Worm (Caenorhabditis elegans) whole organism, L1 larva: ENCODE measurements around the gene sre-15.

Source experiments
- C16A3.4 ChIP-seq: fragments of 150-350 bp; optimal IDR thresholded peaks from 2 replicates; lab custom pipeline; 2014; ENCODE audit warnings: missing biosample characterization, missing genetic modification characterization
- C34B4.2 ChIP-seq: sonication (generic microtip); optimal IDR thresholded peaks from 2 replicates; lab custom pipeline; 2017; ENCODE audit warnings: mild to moderate bottlenecking, missing genetic modification characterization, missing compliant biosample characterization
- F16B12.6 ChIP-seq: fragments of 150-350 bp; optimal IDR thresholded peaks from 2 replicates; lab custom pipeline; 2014; ENCODE audit warnings: missing biosample characterization, missing genetic modification characterization
- Y116A8C.19 ChIP-seq: sonication (generic microtip); optimal IDR thresholded peaks from 2 replicates; lab custom pipeline; 2016; ENCODE audit warnings: missing compliant biosample characterization, missing genetic modification characterization, borderline replicate concordance
- alr-1 ChIP-seq: fragments of 200-800 bp; sonication (Bioruptor generic); optimal IDR thresholded peaks from 2 replicates; lab custom pipeline; 2018; ENCODE audit warnings: borderline replicate concordance, mild to moderate bottlenecking, missing genetic modification characterization, missing compliant biosample characterization
- aly-2 ChIP-seq: fragments of 150-350 bp; optimal IDR thresholded peaks from 2 replicates; lab custom pipeline; 2014; ENCODE audit warnings: missing biosample characterization, missing genetic modification characterization
- ama-1 ChIP-seq: fragments of 150-350 bp; optimal IDR thresholded peaks from 2 replicates; lab custom pipeline; 2014
- blmp-1 ChIP-seq: fragments of 150-350 bp; optimal IDR thresholded peaks from 2 replicates; lab custom pipeline; 2014; ENCODE audit warnings: missing biosample characterization, missing genetic modification characterization
- ceh-63 ChIP-seq: fragments of 200-800 bp; sonication (Bioruptor generic); optimal IDR thresholded peaks from 2 replicates; lab custom pipeline; 2018; ENCODE audit warnings: mild to moderate bottlenecking, missing genetic modification characterization, missing compliant biosample characterization
- ceh-8 ChIP-seq: fragments of 200-800 bp; sonication (Bioruptor generic); optimal IDR thresholded peaks from 2 replicates; lab custom pipeline; 2018; ENCODE audit warnings: mild to moderate bottlenecking, missing genetic modification characterization, moderate library complexity, missing compliant biosample characterization
- ceh-82 ChIP-seq, 3 experiments: fragments of 150-350 bp in 1 of 3; sonication (generic microtip) in 2 of 3; optimal IDR thresholded peaks; 2 replicates each; lab custom pipeline; 2014 to 2017; ENCODE audit warnings: missing biosample characterization in 3 of 3, missing genetic modification characterization in 3 of 3
- ces-1 ChIP-seq: fragments of 150-350 bp; optimal IDR thresholded peaks from 2 replicates; lab custom pipeline; 2014; ENCODE audit warnings: missing biosample characterization, missing genetic modification reagents, missing genetic modification characterization
- dpl-1 ChIP-seq, 3 experiments: fragments of 150-350 bp in 2 of 3; sonication (generic microtip) in 1 of 3; optimal IDR thresholded peaks; 2 replicates each; lab custom pipeline; 2014 to 2017; ENCODE audit warnings: missing biosample characterization in 3 of 3, missing genetic modification characterization in 3 of 3, missing genetic modification reagents in 3 of 3
- dsc-1 ChIP-seq: sonication (generic microtip); optimal IDR thresholded peaks from 2 replicates; lab custom pipeline; 2016; ENCODE audit warnings: mild to moderate bottlenecking, missing genetic modification characterization, missing compliant biosample characterization
- efl-1 ChIP-seq, 4 experiments: fragments of 150-350 bp; optimal IDR thresholded peaks in 3 of 4; peaks in 1 of 4; 1 replicate in 1 of 4; 2 replicates in 3 of 4; lab custom pipeline; 2014; ENCODE audit warnings: missing biosample characterization in 2 of 4, missing genetic modification characterization in 2 of 4, missing genetic modification reagents in 2 of 4
- ets-5 ChIP-seq: fragments of 200-800 bp; sonication (Bioruptor generic); IDR thresholded peaks from 2 replicates; pipeline ENCODE4 v1.3.6; 2022; ENCODE audit warnings: missing genetic modification characterization, missing compliant biosample characterization
- fkh-4 ChIP-seq: sonication (generic microtip); optimal IDR thresholded peaks from 2 replicates; lab custom pipeline; 2016; ENCODE audit warnings: missing compliant biosample characterization, missing genetic modification characterization, borderline replicate concordance
- fkh-8 ChIP-seq: sonication (generic microtip); optimal IDR thresholded peaks from 2 replicates; lab custom pipeline; 2016; ENCODE audit warnings: mild to moderate bottlenecking, missing genetic modification characterization, missing compliant biosample characterization
- hlh-17 ChIP-seq: fragments of 200-800 bp; sonication (Bioruptor generic); optimal IDR thresholded peaks from 2 replicates; lab custom pipeline; 2018; ENCODE audit warnings: missing genetic modification characterization, mild to moderate bottlenecking, missing compliant biosample characterization, moderate library complexity, borderline replicate concordance
- hlh-4 ChIP-seq: sonication (generic microtip); optimal IDR thresholded peaks from 2 replicates; lab custom pipeline; 2016; ENCODE audit warnings: mild to moderate bottlenecking, missing genetic modification characterization, missing compliant biosample characterization
- isw-1 ChIP-seq: fragments of 200-800 bp; sonication (Bioruptor generic); IDR thresholded peaks from 2 replicates; pipeline ENCODE4 v1.3.6; 2022; ENCODE audit warnings: missing genetic modification characterization, missing compliant biosample characterization
- jun-1 ChIP-seq: fragments of 150-350 bp; optimal IDR thresholded peaks from 2 replicates; lab custom pipeline; 2014; ENCODE audit warnings: missing biosample characterization, missing genetic modification reagents, missing genetic modification characterization
- lin-13 ChIP-seq: fragments of 150-350 bp; optimal IDR thresholded peaks from 2 replicates; lab custom pipeline; 2014; ENCODE audit warnings: missing biosample characterization, missing genetic modification reagents, missing genetic modification characterization
- lin-14 ChIP-seq: fragments of 200-800 bp; sonication (Bioruptor generic); optimal IDR thresholded peaks from 2 replicates; lab custom pipeline; 2018; ENCODE audit warnings: mild to moderate bottlenecking, missing genetic modification characterization, moderate library complexity, missing compliant biosample characterization
- lin-35 ChIP-seq, 2 experiments: fragments of 150-350 bp; optimal IDR thresholded peaks; 2 replicates each; lab custom pipeline; 2014; ENCODE audit warnings: missing biosample characterization in 2 of 2, missing genetic modification characterization in 2 of 2, missing genetic modification reagents in 2 of 2
- lir-3 ChIP-seq: sonication (generic microtip); optimal IDR thresholded peaks from 2 replicates; lab custom pipeline; 2016; ENCODE audit warnings: mild to moderate bottlenecking, missing genetic modification characterization, moderate library complexity, missing compliant biosample characterization; ENCODE audit not compliant: poor library complexity
- lsy-2 ChIP-seq, 2 experiments: fragments of 150-350 bp; optimal IDR thresholded peaks; 2 replicates each; lab custom pipeline; 2014; ENCODE audit warnings: missing biosample characterization in 2 of 2, missing genetic modification characterization in 2 of 2
- mef-2 ChIP-seq: fragments of 150-350 bp; optimal IDR thresholded peaks from 2 replicates; lab custom pipeline; 2014; ENCODE audit warnings: missing biosample characterization, missing genetic modification characterization
- mep-1 ChIP-seq: fragments of 150-350 bp; optimal IDR thresholded peaks from 2 replicates; lab custom pipeline; 2014; ENCODE audit warnings: missing biosample characterization, missing genetic modification characterization
- nhr-11 ChIP-seq: fragments of 150-350 bp; optimal IDR thresholded peaks from 2 replicates; lab custom pipeline; 2014; ENCODE audit warnings: missing biosample characterization, missing genetic modification characterization
- nhr-19 ChIP-seq: fragments of 200-800 bp; sonication (Bioruptor generic); conservative IDR thresholded peaks from 2 replicates; pipeline ENCODE4 v1.3.6; 2022; ENCODE audit warnings: missing genetic modification characterization, missing compliant biosample characterization
- nhr-20 ChIP-seq: sonication (generic microtip); optimal IDR thresholded peaks from 2 replicates; lab custom pipeline; 2016; ENCODE audit warnings: mild to moderate bottlenecking, missing genetic modification characterization, missing compliant biosample characterization
- nhr-47 ChIP-seq: sonication (generic microtip); optimal IDR thresholded peaks from 2 replicates; lab custom pipeline; 2016; ENCODE audit warnings: mild to moderate bottlenecking, missing genetic modification characterization, moderate library complexity, missing compliant biosample characterization
- nhr-71 ChIP-seq: sonication (generic microtip); optimal IDR thresholded peaks from 2 replicates; lab custom pipeline; 2016; ENCODE audit warnings: mild to moderate bottlenecking, missing genetic modification characterization, moderate library complexity, missing compliant biosample characterization
- nhr-77 ChIP-seq: fragments of 150-350 bp; optimal IDR thresholded peaks from 2 replicates; lab custom pipeline; 2014; ENCODE audit warnings: missing biosample characterization, missing genetic modification characterization
- nhr-84 ChIP-seq: sonication (generic microtip); optimal IDR thresholded peaks from 2 replicates; lab custom pipeline; 2017; ENCODE audit warnings: missing biosample characterization, missing genetic modification characterization
- nhr-85 ChIP-seq: sonication (generic microtip); peaks from one replicate; lab custom pipeline; 2016; ENCODE audit warnings: missing genetic modification characterization, inconsistent platforms, missing compliant biosample characterization
- nhr-90 ChIP-seq: sonication (generic microtip); optimal IDR thresholded peaks from 2 replicates; lab custom pipeline; 2016; ENCODE audit warnings: mild to moderate bottlenecking, missing genetic modification characterization, missing compliant biosample characterization; ENCODE audit not compliant: poor library complexity
- pag-3 ChIP-seq: sonication (generic microtip); optimal IDR thresholded peaks from 2 replicates; lab custom pipeline; 2017; ENCODE audit warnings: missing genetic modification characterization, mild to moderate bottlenecking, missing compliant biosample characterization, antibody characterized with exemption, borderline replicate concordance; ENCODE audit not compliant: insufficient read depth
- snu-23 ChIP-seq: sonication (generic microtip); optimal IDR thresholded peaks from 2 replicates; lab custom pipeline; 2016; ENCODE audit warnings: missing genetic modification characterization, missing compliant biosample characterization
- sptf-1 ChIP-seq: fragments of 150-350 bp; optimal IDR thresholded peaks from 2 replicates; lab custom pipeline; 2014; ENCODE audit warnings: missing biosample characterization, missing genetic modification characterization
- swsn-7 ChIP-seq: sonication (generic microtip); optimal IDR thresholded peaks from 2 replicates; lab custom pipeline; 2016; ENCODE audit warnings: missing genetic modification characterization, missing compliant biosample characterization
- tlp-1 ChIP-seq: fragments of 150-350 bp; optimal IDR thresholded peaks from 2 replicates; lab custom pipeline; 2014; ENCODE audit warnings: missing biosample characterization, missing genetic modification characterization
- unc-130 ChIP-seq: fragments of 150-350 bp; optimal IDR thresholded peaks from 2 replicates; lab custom pipeline; 2017; ENCODE audit warnings: missing biosample characterization, missing genetic modification characterization, inconsistent platforms
- unc-86 ChIP-seq: sonication (generic microtip); optimal IDR thresholded peaks from 2 replicates; lab custom pipeline; 2016; ENCODE audit warnings: missing genetic modification characterization, missing compliant biosample characterization
- xbp-1 ChIP-seq: sonication (generic microtip); optimal IDR thresholded peaks from 2 replicates; lab custom pipeline; 2016; ENCODE audit warnings: missing genetic modification characterization, missing compliant biosample characterization

The sre-15 gene

DNA sequence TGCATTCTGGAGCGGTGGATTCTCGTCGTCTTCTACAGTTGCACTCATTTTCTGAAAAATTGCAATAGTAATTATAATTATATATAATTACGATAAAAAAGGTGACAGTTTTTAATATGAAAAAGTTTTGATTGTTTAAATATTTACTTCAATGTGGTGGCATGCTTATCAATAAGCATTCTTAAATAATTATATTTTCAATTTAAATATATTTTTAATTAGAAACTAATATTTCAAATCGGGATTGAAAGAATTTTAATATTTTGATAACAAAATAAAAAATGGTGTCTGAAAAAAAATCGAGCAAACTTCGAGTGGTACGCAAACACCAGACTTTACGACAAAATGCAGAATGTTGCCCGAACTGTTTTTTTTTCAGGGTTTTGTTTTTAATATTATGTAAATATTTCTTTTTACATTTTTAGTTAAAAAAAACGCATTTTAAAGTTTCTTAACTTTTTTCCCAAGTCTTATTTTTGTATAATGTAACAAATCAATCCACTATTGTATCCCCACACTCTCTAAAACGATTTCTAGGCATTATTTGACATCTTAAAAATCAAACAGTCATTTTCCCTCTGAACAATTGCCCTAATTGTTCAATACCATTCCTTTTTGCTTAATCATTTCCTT, 37.7 kb upstream of the sre-15 start, which contains the start of the genes C42C1.12 and C42C1.19:
TSS of gene C42C1.12 (minus strand) at position 51 of the 633 bp plus-strand sequence.
TSS of gene C42C1.19 (plus strand) at position 583 of the 633 bp plus-strand sequence.
- TF ChIP-seq aly-2 = no peak
- TF ChIP-seq nhr-77 (tag; lab: Kevin White, UChicago) = no peak
- no peak for TF ChIP-seq nhr-90
- no peak for TF ChIP-seq pag-3 (tag; lab: Kevin White, UChicago)
- no peak for TF ChIP-seq fkh-8
- TF ChIP-seq alr-1 = no peak
- TF ChIP-seq ceh-82 (tag; optimal IDR thresholded peaks at IDR 0.05; lab: Kevin White, UChicago) = no peak
- TF ChIP-seq F16B12.6 = peak; percentile 82
- TF ChIP-seq nhr-84 = no peak
- no peak for TF ChIP-seq isw-1 (GFP tag; lab: Robert Waterston, UW)
- no peak for TF ChIP-seq mef-2 (tag; lab: Kevin White, UChicago)
- TF ChIP-seq C16A3.4 (tag; lab: Kevin White, UChicago) = no peak
- TF ChIP-seq swsn-7 (tag; lab: Kevin White, UChicago) = peak; percentile 3
- TF ChIP-seq hlh-17 (GFP tag; lab: Kevin White, UChicago) = no peak
- TF ChIP-seq C34B4.2 (tag; lab: Kevin White, UChicago) = no peak
- no peak for TF ChIP-seq nhr-11
- no peak for TF ChIP-seq tlp-1 (tag; lab: Kevin White, UChicago)
- no peak for TF ChIP-seq ces-1 (GFP tag; lab: Kevin White, UChicago)
- TF ChIP-seq xbp-1 (tag; lab: Kevin White, UChicago) = peak; percentile 32
- TF ChIP-seq lsy-2 (tag; optimal IDR thresholded peaks at IDR 0.05; lab: Kevin White, UChicago) = peak; percentile 54 to 61
- peak; percentile 1 to 30 for TF ChIP-seq efl-1 (optimal IDR thresholded peaks at IDR 0.05; lab: Kevin White, UChicago)
- peak in 1 of 2 experiments; percentile 45 for TF ChIP-seq efl-1 (GFP tag; optimal IDR thresholded peaks at IDR 0.05 in 1 of 2; lab: Kevin White, UChicago)
- TF ChIP-seq Y116A8C.19 (tag; lab: Kevin White, UChicago) = no peak
- TF ChIP-seq dsc-1 (tag; lab: Kevin White, UChicago) = no peak
- peak; percentile 15 for TF ChIP-seq blmp-1
- no peak for TF ChIP-seq ets-5 (GFP tag; lab: Robert Waterston, UW)
- no peak for TF ChIP-seq lin-14
- peak; percentile 1 to 14 for TF ChIP-seq lin-35 (GFP tag; optimal IDR thresholded peaks at IDR 0.05; lab: Kevin White, UChicago)
- TF ChIP-seq ama-1 = no peak
- no peak for TF ChIP-seq lin-13 (GFP tag; lab: Kevin White, UChicago)
- TF ChIP-seq sptf-1 (tag; lab: Kevin White, UChicago) = no peak
- TF ChIP-seq mep-1 = peak; percentile 53
- peak in 1 of 3 experiments; percentile 39 for TF ChIP-seq dpl-1 (GFP tag; optimal IDR thresholded peaks at IDR 0.05; lab: Kevin White, UChicago)

DNA sequence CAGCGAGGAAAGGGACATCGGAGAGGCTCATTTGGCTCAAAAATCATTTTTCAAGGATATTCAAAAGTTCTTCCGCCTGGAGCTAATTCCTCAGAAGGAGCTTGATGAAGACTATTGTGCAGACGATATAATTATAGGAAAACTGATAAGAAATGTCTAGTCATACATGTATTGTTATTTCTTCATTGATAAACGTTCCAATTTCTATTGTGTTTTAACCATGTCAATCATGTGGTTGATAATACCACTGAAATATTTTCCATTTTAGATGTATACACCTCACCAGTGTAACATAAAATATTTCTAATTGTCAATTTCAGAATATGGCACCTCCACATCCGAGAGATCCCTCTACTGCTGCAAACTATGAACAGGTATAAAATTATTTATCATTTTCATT, 34.7 kb upstream of the sre-15 start, which contains the start of gene ltah-1.1:
TSS of gene ltah-1.1 (plus strand) at position 283 of the 400 bp plus-strand sequence.
- TF ChIP-seq xbp-1 (tag; lab: Kevin White, UChicago) = no peak
- no peak for TF ChIP-seq nhr-85
- no peak for TF ChIP-seq lin-14
- no peak for TF ChIP-seq unc-130 (tag; lab: Kevin White, UChicago)

DNA sequence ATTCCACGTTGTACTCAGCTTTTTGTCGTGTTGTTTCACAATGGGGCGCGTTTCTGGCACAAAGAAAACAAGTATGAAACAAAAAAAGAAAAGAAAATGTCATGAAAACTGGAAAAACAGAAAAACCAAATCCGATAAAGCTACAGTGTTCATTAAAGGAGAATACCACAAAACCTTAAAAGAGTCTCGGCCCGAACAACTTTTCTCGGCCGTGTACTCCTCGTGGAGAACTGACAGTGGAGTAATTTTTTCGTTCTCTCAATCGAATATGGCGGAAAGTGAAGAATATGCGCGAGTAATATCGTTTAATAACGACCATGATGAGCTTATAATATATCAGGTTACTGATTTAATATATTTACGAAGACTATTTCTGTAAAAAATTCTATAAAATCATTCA, 33.9 kb upstream of the sre-15 start, which contains the start of the genes tag-335 and vkmt-1:
TSS of gene tag-335 (minus strand) at position 88 of the 400 bp plus-strand sequence.
TSS of gene vkmt-1 (plus strand) at position 219 of the 400 bp plus-strand sequence.
- no peak for TF ChIP-seq hlh-4 (tag; lab: Kevin White, UChicago)
- peak; percentile 28 for TF ChIP-seq nhr-71 (tag; lab: Kevin White, UChicago)
- TF ChIP-seq lin-35 (GFP tag; optimal IDR thresholded peaks at IDR 0.05; lab: Kevin White, UChicago) = peak; percentile 4 to 37
- TF ChIP-seq ceh-8 (GFP tag; lab: Kevin White, UChicago) = no peak
- no peak for TF ChIP-seq fkh-4 (tag; lab: Kevin White, UChicago)
- TF ChIP-seq nhr-47 (tag; lab: Kevin White, UChicago) = peak; percentile 16
- no peak for TF ChIP-seq fkh-8
- TF ChIP-seq swsn-7 (tag; lab: Kevin White, UChicago) = no peak
- peak; percentile 16 for TF ChIP-seq nhr-20 (tag; lab: Kevin White, UChicago)
- peak; percentile 32 for TF ChIP-seq F16B12.6
- peak; percentile 29 for TF ChIP-seq xbp-1 (tag; lab: Kevin White, UChicago)
- no peak for TF ChIP-seq unc-86 (tag; lab: Kevin White, UChicago)
- TF ChIP-seq isw-1 (GFP tag; lab: Robert Waterston, UW) = no peak
- TF ChIP-seq dpl-1 (GFP tag; optimal IDR thresholded peaks at IDR 0.05; lab: Kevin White, UChicago) = peak in 2 of 3 experiments; percentile 1 to 36
- TF ChIP-seq nhr-77 (tag; lab: Kevin White, UChicago) = no peak
- TF ChIP-seq nhr-19 = no peak
- TF ChIP-seq Y116A8C.19 (tag; lab: Kevin White, UChicago) = no peak
- TF ChIP-seq ceh-63 (GFP tag; lab: Kevin White, UChicago) = no peak
- no peak for TF ChIP-seq nhr-85
- no peak for TF ChIP-seq aly-2
- TF ChIP-seq alr-1 = no peak
- TF ChIP-seq snu-23 = peak; percentile 34
- TF ChIP-seq jun-1 = no peak
- peak in 1 of 2 experiments; percentile 50 for TF ChIP-seq lsy-2 (tag; optimal IDR thresholded peaks at IDR 0.05; lab: Kevin White, UChicago)
- no peak for TF ChIP-seq C34B4.2 (tag; lab: Kevin White, UChicago)
- TF ChIP-seq lir-3 = peak; percentile 7
